Fruit fly (Drosophila melanogaster) whole organism, larva: Measurements from ENCODE around the gene CG14302.
A peak's percentile ranks its signal among the peaks of the same experiment; 100 is the strongest.

Experiments used
- noc ChIP-seq: fragments of 200-800 bp; sonication (Bioruptor generic); optimal IDR thresholded peaks from 3 replicates; lab custom pipeline; 2019; ENCODE audit warnings: missing biosample characterization, mild to moderate bottlenecking, missing genetic modification characterization, moderate library complexity

Gene CG14302

dm6 chr3R:18732381-18732780, at the start of gene CG14302:
Gene CG14302 (plus strand): TSS chr3R:18732681.
- no peak for TF ChIP-seq noc (tag; lab: Kevin White, UChicago)

DNA sequence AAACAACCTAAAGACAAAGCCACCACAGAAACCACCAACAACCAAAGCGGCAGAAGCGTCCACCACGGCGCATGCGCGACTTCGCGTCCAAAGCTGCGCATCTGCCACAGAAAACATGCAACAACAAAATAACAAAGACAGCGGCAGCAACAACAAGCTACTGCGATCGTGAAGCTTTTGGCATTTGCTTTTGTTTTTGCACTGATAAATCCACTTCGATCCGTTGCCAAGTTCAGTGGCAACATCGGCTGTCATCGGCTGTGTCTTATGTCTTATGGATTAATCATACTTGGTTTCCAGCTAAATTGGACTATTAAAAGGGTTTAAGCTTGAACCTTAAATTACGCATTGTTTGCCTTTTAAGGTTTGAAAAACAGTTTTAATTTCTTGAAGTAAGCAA, 39.9 kb upstream of the CG14302 start, which contains the start of gene Muc91C:
Gene Muc91C, minus strand, starts transcription at position 101 of the 400 bp plus-strand sequence.
- no peak for TF ChIP-seq noc (tag; lab: Kevin White, UChicago)

DNA sequence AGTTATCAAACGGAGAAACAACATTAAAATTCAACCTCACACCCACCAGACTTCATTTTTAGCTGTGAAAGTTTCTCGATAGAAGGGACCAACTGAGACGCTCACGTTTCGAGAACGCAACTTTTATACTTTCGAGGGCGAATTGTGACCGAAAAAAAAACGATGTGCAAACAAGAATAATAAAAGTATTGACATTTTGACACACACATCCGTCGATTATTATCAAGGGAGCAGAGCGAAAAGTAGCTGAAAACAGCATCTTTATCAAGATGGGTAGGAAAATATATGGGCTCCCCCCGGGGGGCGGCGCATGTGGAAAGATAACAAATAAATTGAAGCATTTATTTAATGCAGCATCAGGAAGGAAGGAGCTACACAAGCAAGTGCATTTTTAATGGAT, 38.9 kb upstream of the CG14302 start, which contains the start of gene CG14300:
Gene CG14300, minus strand, starts transcription at position 101 of the 400 bp plus-strand sequence.
- no peak for TF ChIP-seq noc (tag; lab: Kevin White, UChicago)

DNA sequence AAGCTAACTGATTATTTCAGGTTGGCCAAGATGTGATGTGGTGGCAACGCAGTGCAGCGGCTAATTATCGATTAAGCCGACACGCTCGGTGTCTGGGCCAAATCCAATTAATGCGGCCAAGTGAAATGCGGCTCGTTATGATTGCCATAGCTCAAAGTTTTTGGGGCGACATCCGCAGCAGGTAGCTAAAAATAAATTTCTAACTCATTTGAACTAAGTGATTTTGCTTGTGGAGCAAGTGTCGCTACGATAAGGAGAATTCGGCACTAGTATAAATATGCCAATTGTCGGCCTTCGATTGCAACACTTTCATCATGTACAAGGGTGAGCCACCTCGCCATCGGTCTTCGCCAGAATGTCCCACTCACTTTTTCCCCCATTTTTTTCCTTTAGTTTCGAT, 37.5 kb upstream of the CG14302 start, which contains the start of gene CG34282:
Gene CG34282, plus strand, starts transcription at position 301 of the 400 bp plus-strand sequence.
- TF ChIP-seq noc (tag; lab: Kevin White, UChicago), result no peak

dm6 chr3R:18698855-18699569, 33.5 kb upstream of the CG14302 start:
- TF ChIP-seq noc (tag; lab: Kevin White, UChicago), result no peak

- no peak for TF ChIP-seq noc (tag; lab: Kevin White, UChicago)
These were observed 29.0 kb upstream of the CG14302 start for dm6 chr3R:18703514-18703913.

- no peak for TF ChIP-seq noc (tag; lab: Kevin White, UChicago)
These were observed 27.3 kb upstream of the CG14302 start, which contains the start of the genes ChAT and VAChT for dm6 chr3R:18705150-18705549. Gene ChAT (plus strand): TSS chr3R:18705501. Gene VAChT (plus strand): TSS chr3R:18705501.

DNA sequence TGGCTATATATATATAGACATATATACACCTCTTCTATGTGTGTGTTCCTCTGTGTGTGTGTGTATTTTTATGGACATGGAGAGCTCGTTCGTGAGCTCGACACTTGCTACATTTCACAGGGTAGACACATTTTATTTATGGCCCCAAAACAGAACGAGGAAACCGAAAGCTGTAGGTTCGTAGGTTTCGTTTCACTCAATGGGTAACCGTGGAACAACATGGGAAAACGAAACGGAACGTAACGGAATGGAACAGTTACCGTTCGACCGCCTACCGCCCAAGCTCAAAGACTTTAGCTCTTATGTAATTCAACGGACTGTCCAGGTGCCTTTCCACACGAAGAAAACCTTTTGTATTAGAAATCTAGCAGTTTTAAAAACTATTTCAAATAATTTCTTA, 26.2 kb upstream of the CG14302 start:
- TF ChIP-seq noc (tag; lab: Kevin White, UChicago), result no peak

DNA sequence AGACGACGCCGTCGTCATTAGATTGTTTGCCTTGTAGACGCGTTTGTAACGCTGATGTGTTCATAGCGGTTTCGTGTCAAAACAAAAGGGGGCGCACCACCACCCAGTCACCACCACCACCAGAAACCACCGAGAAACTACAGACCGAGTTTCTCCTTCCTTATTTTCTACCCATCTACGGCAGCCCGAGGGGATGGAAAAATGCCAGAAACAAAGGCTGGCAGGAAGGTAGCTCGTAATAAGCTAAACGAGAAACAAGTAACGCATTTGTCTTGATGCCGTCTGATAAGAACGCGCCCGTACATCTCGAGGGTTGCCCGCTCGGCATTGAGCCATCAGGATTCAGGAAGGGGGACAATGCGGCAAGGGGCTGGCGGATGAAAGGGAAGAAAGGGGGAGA, 25.0 kb upstream of the CG14302 start:
- TF ChIP-seq noc (tag; lab: Kevin White, UChicago), result no peak

DNA sequence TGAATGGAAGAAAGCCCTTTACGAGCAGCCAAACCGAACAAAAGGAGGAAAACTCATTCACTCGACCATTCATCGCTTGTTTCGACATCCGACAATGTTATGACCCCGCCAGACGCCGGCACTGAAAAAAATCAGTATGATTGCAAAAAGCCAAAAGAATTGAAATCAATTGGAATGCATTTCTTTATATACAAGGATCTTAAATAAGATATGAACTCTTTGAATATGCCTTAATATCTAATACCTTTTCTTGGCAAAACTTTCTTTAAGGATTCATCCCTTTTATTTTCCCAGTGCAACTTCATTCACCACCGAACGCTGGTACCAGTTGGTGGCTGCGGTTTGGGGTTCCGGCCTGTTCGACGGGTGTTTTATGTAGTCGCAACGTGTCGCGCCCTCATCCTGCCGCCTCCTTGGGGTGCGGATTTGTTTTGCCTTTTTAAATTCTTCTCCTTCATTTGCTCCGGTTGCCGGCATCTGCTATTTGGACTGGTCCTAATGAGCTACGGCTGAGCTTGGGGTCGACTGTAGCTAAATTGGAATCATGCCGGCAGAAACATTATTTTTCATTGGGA, 12.6 kb upstream of the CG14302 start:
- TF ChIP-seq noc (tag; lab: Kevin White, UChicago), result peak; percentile 45

DNA sequence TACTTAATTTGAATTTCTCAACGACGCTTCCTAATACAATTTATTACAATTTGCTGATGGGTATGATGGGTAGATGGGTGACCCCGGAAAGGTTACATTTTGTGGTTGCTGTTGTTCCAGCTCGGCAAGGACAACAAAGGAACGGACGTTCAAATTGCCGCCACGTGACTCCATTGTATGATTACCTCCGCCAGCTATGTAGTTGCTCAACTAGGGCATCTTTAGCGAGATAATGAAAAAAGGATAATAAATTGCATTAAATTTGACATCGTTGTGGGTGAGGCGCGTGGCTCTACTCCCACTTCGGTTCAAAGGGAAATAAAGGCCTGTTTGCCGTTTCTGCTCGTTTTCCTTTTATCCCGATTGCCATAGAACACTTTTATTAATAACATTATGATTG, 11.1 kb upstream of the CG14302 start:
- no peak for TF ChIP-seq noc (tag; lab: Kevin White, UChicago)

DNA sequence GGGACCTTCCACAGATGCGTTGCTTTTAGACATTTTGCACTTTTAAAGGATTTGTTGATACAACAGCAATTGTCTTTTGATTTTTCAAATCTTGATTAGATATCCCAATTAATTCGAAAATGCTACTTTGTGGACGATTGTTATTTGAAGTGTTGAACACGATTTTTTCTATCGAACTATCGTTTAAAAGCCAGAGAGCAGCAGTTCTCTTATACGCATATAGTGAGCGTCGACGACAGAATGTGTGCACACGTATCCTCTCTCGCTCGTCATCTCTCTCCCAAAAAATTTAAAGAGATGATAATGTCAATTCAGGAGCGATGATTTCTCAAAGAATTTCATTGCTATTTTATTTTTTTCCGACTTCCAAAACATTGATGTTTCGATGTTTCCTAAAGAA, 10.0 kb upstream of the CG14302 start, which contains the start of gene CG34283:
Gene CG34283, minus strand, starts transcription at position 101 of the 400 bp plus-strand sequence.
- no peak for TF ChIP-seq noc (tag; lab: Kevin White, UChicago)

dm6 chr3R:18726334-18726733, 6.1 kb upstream of the CG14302 start, which contains the start of gene CG7714:
Gene CG7714 (minus strand): TSS chr3R:18726434.
- no peak for TF ChIP-seq noc (tag; lab: Kevin White, UChicago)

- no peak for TF ChIP-seq noc (tag; lab: Kevin White, UChicago)
These were observed 4.1 kb upstream of the CG14302 start, which contains the start of gene CG7715 for dm6 chr3R:18728368-18728767. Gene CG7715 (minus strand): TSS chr3R:18728468.

dm6 chr3R:18731241-18731640, 1.2 kb upstream of the CG14302 start:
- no peak for TF ChIP-seq noc (tag; lab: Kevin White, UChicago)

DNA sequence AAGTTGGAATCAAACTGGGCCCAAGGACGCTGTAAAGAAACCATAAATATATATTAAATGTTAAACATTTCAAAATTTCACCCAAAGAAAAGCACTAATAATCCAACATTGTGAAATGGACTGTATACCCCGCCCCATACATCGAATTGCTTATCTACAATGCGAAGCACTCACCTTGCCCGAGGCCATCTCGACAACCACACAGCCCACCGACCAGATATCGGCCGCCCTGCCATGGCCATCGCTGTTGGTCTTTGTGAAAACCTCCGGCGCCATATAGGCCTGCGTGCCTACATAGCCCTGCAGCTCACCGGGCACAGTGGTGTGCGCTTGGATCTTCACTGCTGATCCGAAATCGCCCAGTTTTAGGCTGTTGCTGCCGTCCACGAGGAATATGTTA, 1.1 kb downstream of the CG14302 start:
- no peak for TF ChIP-seq noc (tag; lab: Kevin White, UChicago)
